Fruit fly (Drosophila melanogaster) whole organism, embryonic: ENCODE measurements around the gene Tcs3.

ENCODE experiments used
- CG10267 ChIP-seq: fragments of 200-800 bp; sonication (Bioruptor generic); optimal IDR thresholded peaks from 2 replicates; lab custom pipeline; 2018; ENCODE audit warnings: missing biosample characterization, mild to moderate bottlenecking, missing genetic modification characterization, moderate library complexity
- CG10431 ChIP-seq: fragments of 200-800 bp; sonication (Bioruptor generic); optimal IDR thresholded peaks from 3 replicates; lab custom pipeline; 2018; ENCODE audit warnings: missing biosample characterization, mild to moderate bottlenecking, missing genetic modification characterization
- CG11398 ChIP-seq: fragments of 200-800 bp; sonication (Bioruptor generic); optimal IDR thresholded peaks from 2 replicates; lab custom pipeline; 2016; ENCODE audit warnings: missing biosample characterization, missing genetic modification characterization
- CG11456 ChIP-seq: fragments of 200-800 bp; sonication (Bioruptor generic); IDR thresholded peaks from 3 replicates; pipeline ENCODE4 v1.3.6; 2022; ENCODE audit warnings: missing biosample characterization, missing genetic modification characterization
- CG12071 ChIP-seq: fragments of 200-800 bp; sonication (Bioruptor generic); optimal IDR thresholded peaks from 3 replicates; lab custom pipeline; 2018; ENCODE audit warnings: missing biosample characterization, mild to moderate bottlenecking, missing genetic modification characterization
- CG15601 ChIP-seq: fragments of 200-800 bp; sonication (Bioruptor generic); optimal IDR thresholded peaks from 3 replicates; lab custom pipeline; 2019; ENCODE audit warnings: missing biosample characterization, mild to moderate bottlenecking, missing genetic modification characterization, moderate library complexity
- CG3281 ChIP-seq: fragments of 200-800 bp; sonication (Bioruptor generic); optimal IDR thresholded peaks from 3 replicates; lab custom pipeline; 2017; ENCODE audit warnings: missing biosample characterization, mild to moderate bottlenecking, missing genetic modification characterization
- CG34224 ChIP-seq: fragments of 200-800 bp; sonication (Bioruptor generic); IDR thresholded peaks from 3 replicates; pipeline ENCODE4 v1.3.6; 2022; ENCODE audit warnings: missing biosample characterization, missing genetic modification characterization; ENCODE audit not compliant: partially characterized antibody
- CG3847 ChIP-seq: fragments of 200-800 bp; sonication (Bioruptor generic); IDR thresholded peaks from 2 replicates; pipeline ENCODE4 v1.3.6; 2022; ENCODE audit warnings: missing biosample characterization, missing genetic modification characterization
- CG4707 ChIP-seq: fragments of 200-800 bp; sonication (Bioruptor generic); optimal IDR thresholded peaks from 2 replicates; lab custom pipeline; 2018; ENCODE audit warnings: missing biosample characterization, mild to moderate bottlenecking, missing genetic modification characterization, moderate library complexity
- CG6272 ChIP-seq: fragments of 200-800 bp; sonication (Bioruptor generic); IDR thresholded peaks from 2 replicates; pipeline ENCODE4 v1.3.6; 2022; ENCODE audit warnings: missing biosample characterization, missing genetic modification characterization
- CG6654 ChIP-seq: fragments of 200-800 bp; sonication (Bioruptor generic); optimal IDR thresholded peaks from 2 replicates; lab custom pipeline; 2017; ENCODE audit warnings: missing biosample characterization, mild to moderate bottlenecking, missing genetic modification characterization
- CG8478 ChIP-seq: fragments of >200 bp; optimal IDR thresholded peaks from 2 replicates; lab custom pipeline; 2018
- CG9932 ChIP-seq: fragments of 200-800 bp; sonication (Bioruptor generic); IDR thresholded peaks from 2 replicates; pipeline ENCODE4 v1.3.6; 2022; ENCODE audit warnings: missing biosample characterization, missing genetic modification characterization
- Dbx ChIP-seq: fragments of 200-800 bp; sonication (Bioruptor generic); IDR thresholded peaks from 3 replicates; pipeline ENCODE4 v1.3.6; 2022; ENCODE audit warnings: missing biosample characterization, missing genetic modification characterization
- Drgx ChIP-seq: fragments of 200-800 bp; sonication (Bioruptor generic); IDR thresholded peaks from 2 replicates; pipeline ENCODE4 v1.3.6; 2022; ENCODE audit warnings: missing biosample characterization, missing genetic modification characterization
- Fer1 ChIP-seq: fragments of 200-800 bp; sonication (Bioruptor generic); optimal IDR thresholded peaks from 2 replicates; lab custom pipeline; 2017; ENCODE audit warnings: missing biosample characterization, mild to moderate bottlenecking, missing genetic modification characterization
- MBD-R2 ChIP-seq: fragments of 200-800 bp; sonication (Bioruptor generic); IDR thresholded peaks from 2 replicates; pipeline ENCODE4 v1.3.6; 2022; ENCODE audit warnings: missing biosample characterization, missing genetic modification characterization
- Med ChIP-seq: fragments of 200-800 bp; sonication (Bioruptor generic); peaks from one replicate; lab custom pipeline; 2016; ENCODE audit warnings: missing biosample characterization, missing genetic modification characterization, mild to moderate bottlenecking, inconsistent platforms, moderate library complexity
- Neu2 ChIP-seq: fragments of 200-800 bp; sonication (Bioruptor generic); optimal IDR thresholded peaks from 3 replicates; lab custom pipeline; 2016; ENCODE audit warnings: missing biosample characterization, missing genetic modification characterization, borderline replicate concordance
- Rfx ChIP-seq: fragments of 200-800 bp; sonication (Bioruptor generic); IDR thresholded peaks from 2 replicates; pipeline ENCODE4 v1.3.6; 2022; ENCODE audit warnings: missing biosample characterization, missing genetic modification characterization
- Sox100B ChIP-seq: fragments of 200-800 bp; sonication (Bioruptor generic); optimal IDR thresholded peaks from 3 replicates; lab custom pipeline; 2018; ENCODE audit warnings: missing biosample characterization, mild to moderate bottlenecking, missing genetic modification characterization
- al ChIP-seq: fragments of 200-800 bp; sonication (Bioruptor generic); IDR thresholded peaks from 2 replicates; pipeline ENCODE4 v1.3.6; 2022; ENCODE audit warnings: missing biosample characterization, missing genetic modification characterization
- amos ChIP-seq: fragments of 200-800 bp; sonication (Bioruptor generic); IDR thresholded peaks from 2 replicates; pipeline ENCODE4 v1.3.6; 2022; ENCODE audit warnings: missing biosample characterization, missing genetic modification characterization; ENCODE audit not compliant: partially characterized antibody
- ato ChIP-seq: fragments of 200-800 bp; sonication (Bioruptor generic); IDR thresholded peaks from 2 replicates; pipeline ENCODE4 v1.3.6; 2022; ENCODE audit warnings: missing biosample characterization, missing genetic modification characterization; ENCODE audit not compliant: partially characterized antibody
- bsh ChIP-seq, 2 experiments: fragments of 200-800 bp; sonication (Bioruptor generic); optimal IDR thresholded peaks; 2 replicates each; lab custom pipeline; 2017 to 2018; ENCODE audit warnings: mild to moderate bottlenecking in 2 of 2, missing biosample characterization in 2 of 2, missing genetic modification characterization in 2 of 2, moderate library complexity in 1 of 2
- btn ChIP-seq: fragments of 200-800 bp; sonication (Bioruptor generic); optimal IDR thresholded peaks from 2 replicates; lab custom pipeline; 2016; ENCODE audit warnings: missing biosample characterization, missing genetic modification characterization
- gt ChIP-seq: fragments of 200-800 bp; sonication (Bioruptor generic); IDR thresholded peaks from 2 replicates; pipeline ENCODE4 v1.3.6; 2022; ENCODE audit warnings: missing biosample characterization, missing genetic modification characterization
- hb ChIP-seq: fragments of 200-800 bp; sonication (Bioruptor generic); IDR thresholded peaks from 3 replicates; pipeline ENCODE4 v1.3.6; 2022; ENCODE audit warnings: missing biosample characterization, missing genetic modification characterization; ENCODE audit not compliant: partially characterized antibody
- ken ChIP-seq: fragments of 200-800 bp; sonication (Bioruptor generic); IDR thresholded peaks from 3 replicates; pipeline ENCODE4 v1.3.6; 2022; ENCODE audit warnings: missing biosample characterization, missing genetic modification characterization
- lab ChIP-seq: fragments of 200-800 bp; sonication (Bioruptor generic); optimal IDR thresholded peaks from 3 replicates; lab custom pipeline; 2017; ENCODE audit warnings: missing biosample characterization, missing genetic modification characterization, mild to moderate bottlenecking, moderate library complexity, missing genetic modification reagents
- nerfin-1 ChIP-seq: fragments of 200-800 bp; sonication (Bioruptor generic); optimal IDR thresholded peaks from 3 replicates; lab custom pipeline; 2019; ENCODE audit warnings: missing biosample characterization, mild to moderate bottlenecking, missing genetic modification characterization, moderate library complexity
- nmo ChIP-seq: fragments of 200-800 bp; sonication (Bioruptor generic); optimal IDR thresholded peaks from 2 replicates; lab custom pipeline; 2018; ENCODE audit warnings: missing biosample characterization, mild to moderate bottlenecking, missing genetic modification characterization, moderate library complexity
- nom ChIP-seq: fragments of 200-800 bp; sonication (Bioruptor generic); optimal IDR thresholded peaks from 2 replicates; lab custom pipeline; 2017; ENCODE audit warnings: missing biosample characterization, missing genetic modification characterization, mild to moderate bottlenecking, moderate library complexity, missing genetic modification reagents
- odd ChIP-seq: fragments of 200-800 bp; sonication (Bioruptor generic); optimal IDR thresholded peaks from 2 replicates; lab custom pipeline; 2017; ENCODE audit warnings: missing biosample characterization, mild to moderate bottlenecking, missing genetic modification characterization
- rib ChIP-seq: fragments of 200-800 bp; sonication (Bioruptor generic); IDR thresholded peaks from 2 replicates; pipeline ENCODE4 v1.3.6; 2022; ENCODE audit warnings: missing biosample characterization, missing genetic modification characterization
- schlank ChIP-seq: fragments of 200-800 bp; sonication (Bioruptor generic); optimal IDR thresholded peaks from 2 replicates; lab custom pipeline; 2018; ENCODE audit warnings: missing biosample characterization, mild to moderate bottlenecking, missing genetic modification characterization
- tll ChIP-seq, 2 experiments: fragments of 200-800 bp in 1 of 2; fragments of >200 bp in 1 of 2; sonication (Bioruptor generic) in 1 of 2; optimal IDR thresholded peaks; 2 replicates each; lab custom pipeline; 2017 to 2019; ENCODE audit warnings: missing biosample characterization in 2 of 2, missing genetic modification characterization in 2 of 2, mild to moderate bottlenecking in 1 of 2, moderate library complexity in 1 of 2
- wor ChIP-seq: fragments of 200-800 bp; sonication (Bioruptor generic); IDR thresholded peaks from 2 replicates; pipeline ENCODE4 v1.3.6; 2022; ENCODE audit warnings: missing biosample characterization, missing genetic modification characterization
- z ChIP-seq: fragments of 200-800 bp; sonication (Bioruptor generic); IDR thresholded peaks from 3 replicates; pipeline ENCODE4 v1.3.6; 2022; ENCODE audit warnings: missing biosample characterization, missing genetic modification characterization

Tcs3 gene

dm6 chr3L:16359795-16360194 is 8.0 kb downstream of the Tcs3 start (continued):
- no peak for TF ChIP-seq CG34224 (GFP tag; lab: Robert Waterston, UW)
- TF ChIP-seq nerfin-1 (tag; lab: Kevin White, UChicago), result no peak
- peak; percentile 31; the same call in 1 of the 2 replicates for TF ChIP-seq amos (GFP tag; lab: Robert Waterston, UW)
- TF ChIP-seq Med (GFP tag; lab: Kevin White, UChicago), result peak; percentile 53
- peak; percentile 88; the same call in 2 of the 3 replicates for TF ChIP-seq z
- TF ChIP-seq CG12071 (GFP tag; lab: Kevin White, UChicago), result no peak
- TF ChIP-seq odd (GFP tag; lab: Kevin White, UChicago), result no peak
- TF ChIP-seq MBD-R2 (GFP tag; lab: Robert Waterston, UW), result no peak
- TF ChIP-seq schlank, result no peak
- no peak for TF ChIP-seq CG4707 (GFP tag; lab: Kevin White, UChicago)
- TF ChIP-seq CG11398 (GFP tag; lab: Kevin White, UChicago), result no peak
- no peak for TF ChIP-seq Sox100B (GFP tag; lab: Kevin White, UChicago)
- peak; percentile 2 for TF ChIP-seq CG3281 (GFP tag; lab: Kevin White, UChicago)
- TF ChIP-seq lab (GFP tag; lab: Kevin White, UChicago), result peak; percentile 29
- no peak for TF ChIP-seq btn (GFP tag; lab: Kevin White, UChicago)
- TF ChIP-seq al, result no peak

dm6 chr3L:16361200-16361815 is 9.5 kb downstream of the Tcs3 start:
- TF ChIP-seq CG15601, result no peak
- TF ChIP-seq CG3847, result peak; percentile 7; the same call in 1 of the 2 replicates
- peak in 1 of 2 experiments; percentile 89 for TF ChIP-seq bsh (GFP tag; optimal IDR thresholded peaks at IDR 0.05; lab: Kevin White, UChicago)
- 0 out of 2 replicates have a peak, but pooled peaks have one; percentile 12 for TF ChIP-seq CG9932 (GFP tag; lab: Robert Waterston, UW)
- TF ChIP-seq tll (GFP tag; optimal IDR thresholded peaks at IDR 0.05; lab: Kevin White, UChicago), result no peak
- no peak for TF ChIP-seq Neu2 (GFP tag; lab: Kevin White, UChicago)
- peak; percentile 94 for TF ChIP-seq nom (GFP tag; lab: Kevin White, UChicago)
- TF ChIP-seq CG6272 (GFP tag; lab: Robert Waterston, UW), result no peak
- no peak for TF ChIP-seq gt (GFP tag; lab: Robert Waterston, UW)
- peak; percentile 45 for TF ChIP-seq CG8478
- no peak for TF ChIP-seq ato (GFP tag; lab: Robert Waterston, UW)
- TF ChIP-seq Dbx (GFP tag; lab: Robert Waterston, UW), result 0 out of 3 replicates have a peak, but pooled peaks have one; percentile 12
- TF ChIP-seq CG10267 (tag; lab: Kevin White, UChicago), result no peak
- TF ChIP-seq Rfx (GFP tag; lab: Robert Waterston, UW), result no peak
- no peak for TF ChIP-seq rib
- no peak for TF ChIP-seq CG6654 (GFP tag; lab: Kevin White, UChicago)
- peak; percentile 21; the same call in 1 of the 2 replicates for TF ChIP-seq Drgx (GFP tag; lab: Robert Waterston, UW)
- TF ChIP-seq hb (GFP tag; lab: Robert Waterston, UW), result 0 out of 3 replicates have a peak, but pooled peaks have one; percentile 28
- TF ChIP-seq wor (GFP tag; lab: Robert Waterston, UW), result no peak
- TF ChIP-seq Med (GFP tag; lab: Kevin White, UChicago), result peak; percentile 57

dm6 chr3L:16362119-16362653 is 10.4 kb downstream of the Tcs3 start, which contains the start of gene Cpr72Ea:
Gene Cpr72Ea, plus strand, starts transcription at chr3L:16362603.
- TF ChIP-seq Fer1 (GFP tag; lab: Kevin White, UChicago) (no peak), nmo (GFP tag; lab: Kevin White, UChicago) (no peak), CG11456 (GFP tag; lab: Robert Waterston, UW) (no peak), CG10431 (no peak), ato (GFP tag; lab: Robert Waterston, UW) (no peak), ken (GFP tag; lab: Robert Waterston, UW) (no peak)
